Fruit fly (Drosophila melanogaster) whole organism, embryonic: Measurements from ENCODE around the gene Bem46.

Experiments
- Abd-B ChIP-seq: fragments of 200-800 bp; sonication (Bioruptor generic); optimal IDR thresholded peaks from 2 replicates; lab custom pipeline; 2018; ENCODE audit warnings: missing biosample characterization, mild to moderate bottlenecking, missing genetic modification characterization, moderate library complexity
- Adf1 ChIP-seq: fragments of 200-800 bp; sonication (Bioruptor generic); IDR thresholded peaks from 2 replicates; pipeline ENCODE4 v1.3.6; 2022; ENCODE audit warnings: missing biosample characterization, missing genetic modification characterization
- Antp ChIP-seq: fragments of 200-800 bp; sonication (Bioruptor generic); optimal IDR thresholded peaks from 3 replicates; lab custom pipeline; 2016; ENCODE audit warnings: missing biosample characterization, missing genetic modification characterization
- B-H1 ChIP-seq: fragments of 200-800 bp; sonication (Bioruptor generic); IDR thresholded peaks from 3 replicates; pipeline ENCODE4 v1.3.6; 2022; ENCODE audit warnings: missing biosample characterization, missing genetic modification characterization
- CG10147 ChIP-seq: fragments of 200-800 bp; sonication (Bioruptor generic); optimal IDR thresholded peaks from 2 replicates; lab custom pipeline; 2019; ENCODE audit warnings: missing biosample characterization, mild to moderate bottlenecking, missing genetic modification characterization, moderate library complexity
- CG10267 ChIP-seq: fragments of 200-800 bp; sonication (Bioruptor generic); optimal IDR thresholded peaks from 2 replicates; lab custom pipeline; 2018; ENCODE audit warnings: missing biosample characterization, mild to moderate bottlenecking, missing genetic modification characterization, moderate library complexity
- CG10321 ChIP-seq: fragments of 200-800 bp; sonication (Bioruptor generic); IDR thresholded peaks from 2 replicates; pipeline ENCODE4 v1.3.6; 2022; ENCODE audit warnings: missing biosample characterization, missing genetic modification characterization
- CG11560 ChIP-seq: fragments of 200-800 bp; sonication (Bioruptor generic); IDR thresholded peaks from 3 replicates; pipeline ENCODE4 v1.3.6; 2022; ENCODE audit warnings: missing biosample characterization, missing genetic modification characterization
- CG13287 ChIP-seq: fragments of 200-800 bp; sonication (Bioruptor generic); IDR thresholded peaks from 2 replicates; pipeline ENCODE4 v1.3.6; 2022; ENCODE audit warnings: missing biosample characterization, missing genetic modification characterization; ENCODE audit not compliant: partially characterized antibody
- CG1647 ChIP-seq: fragments of 200-800 bp; sonication (Bioruptor generic); optimal IDR thresholded peaks from 3 replicates; lab custom pipeline; 2016; ENCODE audit warnings: missing biosample characterization, missing genetic modification characterization
- CG17328 ChIP-seq: fragments of 200-800 bp; sonication (Bioruptor generic); IDR thresholded peaks from 2 replicates; pipeline ENCODE4 v1.3.6; 2022; ENCODE audit warnings: missing biosample characterization, missing genetic modification characterization
- CG2129 ChIP-seq: fragments of 200-800 bp; sonication (Bioruptor generic); IDR thresholded peaks from 2 replicates; pipeline ENCODE4 v1.3.6; 2022; ENCODE audit warnings: missing biosample characterization, missing genetic modification characterization; ENCODE audit not compliant: partially characterized antibody
- CG2889 ChIP-seq: fragments of 200-800 bp; sonication (Bioruptor generic); IDR thresholded peaks from 3 replicates; pipeline ENCODE4 v1.3.6; 2022; ENCODE audit warnings: missing biosample characterization, missing genetic modification characterization
- CG3163 ChIP-seq: fragments of 200-800 bp; sonication (Bioruptor generic); optimal IDR thresholded peaks from 3 replicates; lab custom pipeline; 2016; ENCODE audit warnings: missing biosample characterization, missing genetic modification characterization
- CG34422 ChIP-seq: fragments of 200-800 bp; sonication (Bioruptor generic); IDR thresholded peaks from 3 replicates; pipeline ENCODE4 v1.3.6; 2022; ENCODE audit warnings: missing biosample characterization, missing genetic modification characterization
- CG4328 ChIP-seq: fragments of 200-800 bp; sonication (Bioruptor generic); optimal IDR thresholded peaks from 3 replicates; lab custom pipeline; 2017; ENCODE audit warnings: missing biosample characterization, missing genetic modification reagents, missing genetic modification characterization
- CG4617 ChIP-seq: fragments of 200-800 bp; sonication (Bioruptor generic); optimal IDR thresholded peaks from 3 replicates; lab custom pipeline; 2016; ENCODE audit warnings: missing biosample characterization, missing genetic modification characterization, borderline replicate concordance
- CG5245 ChIP-seq: fragments of 200-800 bp; sonication (Bioruptor generic); optimal IDR thresholded peaks from 3 replicates; lab custom pipeline; 2016; ENCODE audit warnings: missing biosample characterization, missing genetic modification characterization
- CG6813 ChIP-seq: fragments of 200-800 bp; sonication (Bioruptor generic); optimal IDR thresholded peaks from 2 replicates; lab custom pipeline; 2017; ENCODE audit warnings: missing biosample characterization, missing genetic modification characterization, mild to moderate bottlenecking, moderate library complexity, missing genetic modification reagents
- CG8388 ChIP-seq: fragments of 200-800 bp; sonication (Bioruptor generic); optimal IDR thresholded peaks from 2 replicates; lab custom pipeline; 2019; ENCODE audit warnings: missing biosample characterization, mild to moderate bottlenecking, missing genetic modification characterization, moderate library complexity
- CG8944 ChIP-seq: fragments of 200-800 bp; sonication (Bioruptor generic); optimal IDR thresholded peaks from 3 replicates; lab custom pipeline; 2016; ENCODE audit warnings: missing biosample characterization, missing genetic modification characterization
- CrebB ChIP-seq: fragments of 200-800 bp; sonication (Bioruptor generic); optimal IDR thresholded peaks from 3 replicates; lab custom pipeline; 2018; ENCODE audit warnings: missing biosample characterization, mild to moderate bottlenecking, missing genetic modification characterization
- Elba2 ChIP-seq: fragments of 200-800 bp; sonication (Bioruptor generic); optimal IDR thresholded peaks from 3 replicates; lab custom pipeline; 2016; ENCODE audit warnings: missing biosample characterization, missing genetic modification characterization
- Fer3 ChIP-seq: fragments of 200-800 bp; sonication (Bioruptor generic); optimal IDR thresholded peaks from 2 replicates; lab custom pipeline; 2018; ENCODE audit warnings: missing biosample characterization, mild to moderate bottlenecking, missing genetic modification characterization, moderate library complexity
- Gug ChIP-seq: fragments of 200-800 bp; sonication (Bioruptor generic); IDR thresholded peaks from 4 replicates; pipeline ENCODE4 v1.3.6; 2022; ENCODE audit warnings: missing biosample characterization, missing genetic modification characterization
- HmgZ ChIP-seq: fragments of 200-800 bp; sonication (Bioruptor generic); optimal IDR thresholded peaks from 2 replicates; lab custom pipeline; 2018; ENCODE audit warnings: missing biosample characterization, mild to moderate bottlenecking, missing genetic modification characterization
- Mrtf ChIP-seq: fragments of 200-800 bp; sonication (Bioruptor generic); IDR thresholded peaks from 3 replicates; pipeline ENCODE4 v1.3.6; 2022; ENCODE audit warnings: missing biosample characterization, missing genetic modification characterization
- Neu2 ChIP-seq: fragments of 200-800 bp; sonication (Bioruptor generic); optimal IDR thresholded peaks from 3 replicates; lab custom pipeline; 2016; ENCODE audit warnings: missing biosample characterization, missing genetic modification characterization, borderline replicate concordance
- Oaz ChIP-seq: fragments of 200-800 bp; sonication (Bioruptor generic); IDR thresholded peaks from 2 replicates; pipeline ENCODE4 v1.3.6; 2022; ENCODE audit warnings: missing biosample characterization, missing genetic modification characterization
- Oli ChIP-seq: fragments of 200-800 bp; sonication (Bioruptor generic); optimal IDR thresholded peaks from 2 replicates; lab custom pipeline; 2018; ENCODE audit warnings: missing biosample characterization, mild to moderate bottlenecking, missing genetic modification characterization, moderate library complexity
- Optix ChIP-seq: fragments of 200-800 bp; sonication (Bioruptor generic); IDR thresholded peaks from 3 replicates; pipeline ENCODE4 v1.3.6; 2022; ENCODE audit warnings: missing biosample characterization, missing genetic modification characterization
- Pdp1 ChIP-seq, 2 experiments: fragments of 200-800 bp; sonication (Bioruptor generic); optimal IDR thresholded peaks; 3 replicates each; lab custom pipeline; 2016; ENCODE audit warnings: missing biosample characterization in 2 of 2, missing genetic modification characterization in 2 of 2, mild to moderate bottlenecking in 1 of 2, moderate library complexity in 1 of 2
- Ptx1 ChIP-seq: fragments of 200-800 bp; sonication (Bioruptor generic); IDR thresholded peaks from 2 replicates; pipeline ENCODE4 v1.3.6; 2022; ENCODE audit warnings: missing biosample characterization, missing genetic modification characterization
- Ravus ChIP-seq: fragments of 200-800 bp; sonication (Bioruptor generic); IDR thresholded peaks from 2 replicates; pipeline ENCODE4 v1.3.6; 2022; ENCODE audit warnings: missing biosample characterization, missing genetic modification characterization
- Rx ChIP-seq: fragments of 200-800 bp; sonication (Bioruptor generic); IDR thresholded peaks from 2 replicates; pipeline ENCODE4 v1.3.6; 2022; ENCODE audit warnings: missing biosample characterization, missing genetic modification characterization
- Sry-δ ChIP-seq: fragments of 200-800 bp; sonication (Bioruptor generic); optimal IDR thresholded peaks from 2 replicates; lab custom pipeline; 2016; ENCODE audit warnings: missing biosample characterization, missing genetic modification characterization
- Usf ChIP-seq: fragments of 200-800 bp; sonication (Bioruptor generic); optimal IDR thresholded peaks from 2 replicates; lab custom pipeline; 2017; ENCODE audit warnings: missing genotype, missing biosample characterization, missing genetic modification characterization
- YL-1 ChIP-seq: fragments of 200-800 bp; sonication (Bioruptor generic); optimal IDR thresholded peaks from 3 replicates; lab custom pipeline; 2017; ENCODE audit warnings: missing biosample characterization, mild to moderate bottlenecking, missing genetic modification characterization
- gcm ChIP-seq: fragments of 200-800 bp; sonication (Bioruptor generic); optimal IDR thresholded peaks from 2 replicates; lab custom pipeline; 2019; ENCODE audit warnings: missing biosample characterization, mild to moderate bottlenecking, missing genetic modification characterization, moderate library complexity
- h ChIP-seq: fragments of >200 bp; optimal IDR thresholded peaks from 2 replicates; lab custom pipeline; 2017
- inv ChIP-seq: fragments of 200-800 bp; sonication (Bioruptor generic); IDR thresholded peaks from 2 replicates; pipeline ENCODE4 v1.3.6; 2022; ENCODE audit warnings: missing biosample characterization, missing genetic modification characterization; ENCODE audit not compliant: partially characterized antibody
- nau ChIP-seq: fragments of 200-800 bp; sonication (Bioruptor generic); optimal IDR thresholded peaks from 3 replicates; lab custom pipeline; 2017; ENCODE audit warnings: missing biosample characterization, mild to moderate bottlenecking, missing genetic modification characterization, missing genetic modification reagents
- otp ChIP-seq: fragments of 200-800 bp; sonication (Bioruptor generic); IDR thresholded peaks from 3 replicates; pipeline ENCODE4, ENCODE4 v1.3.6; 2022; ENCODE audit warnings: missing biosample characterization, missing genetic modification characterization
- pho ChIP-seq: fragments of 200-800 bp; sonication (Bioruptor generic); optimal IDR thresholded peaks from 2 replicates; lab custom pipeline; 2016; ENCODE audit warnings: missing biosample characterization, missing genetic modification characterization
- psq ChIP-seq: fragments of 200-800 bp; sonication (Bioruptor generic); optimal IDR thresholded peaks from 2 replicates; lab custom pipeline; 2017; ENCODE audit warnings: missing biosample characterization, missing genetic modification characterization
- scrt ChIP-seq: fragments of 200-800 bp; sonication (Bioruptor generic); optimal IDR thresholded peaks from 2 replicates; lab custom pipeline; 2018; ENCODE audit warnings: missing biosample characterization, mild to moderate bottlenecking, missing genetic modification characterization, moderate library complexity
- sd ChIP-seq: fragments of 200-800 bp; sonication (Bioruptor generic); optimal IDR thresholded peaks from 3 replicates; lab custom pipeline; 2018; ENCODE audit warnings: missing biosample characterization, mild to moderate bottlenecking, missing genetic modification characterization, moderate library complexity
- shn ChIP-seq: fragments of 200-800 bp; sonication (Bioruptor generic); optimal IDR thresholded peaks from 3 replicates; lab custom pipeline; 2016; ENCODE audit warnings: missing biosample characterization, missing genetic modification characterization
- sim ChIP-seq: fragments of 200-800 bp; sonication (Bioruptor generic); IDR thresholded peaks from 2 replicates; pipeline ENCODE4 v1.3.6; 2022; ENCODE audit warnings: missing biosample characterization, missing genetic modification characterization
- so ChIP-seq: fragments of 200-800 bp; sonication (Bioruptor generic); IDR thresholded peaks from 3 replicates; pipeline ENCODE4 v1.3.6; 2022; ENCODE audit warnings: missing biosample characterization, missing genetic modification characterization
- tin ChIP-seq: fragments of 200-800 bp; sonication (Bioruptor generic); optimal IDR thresholded peaks from 3 replicates; lab custom pipeline; 2016; ENCODE audit warnings: missing biosample characterization, missing genetic modification characterization
- wor ChIP-seq: fragments of 200-800 bp; sonication (Bioruptor generic); IDR thresholded peaks from 2 replicates; pipeline ENCODE4 v1.3.6; 2022; ENCODE audit warnings: missing biosample characterization, missing genetic modification characterization
- yki ChIP-seq: fragments of >200 bp; optimal IDR thresholded peaks from 3 replicates; lab custom pipeline; 2018

The Bem46 gene

dm6 chr2L:3029012-3029411 is 41.1 kb downstream of the Bem46 start, which contains the start of the genes Sf3b2 and CG17219 (continued):
- TF ChIP-seq CG4328 (GFP tag; lab: Kevin White, UChicago): no peak
- no peak for TF ChIP-seq CG10321 (GFP tag; lab: Robert Waterston, UW)
- no peak for TF ChIP-seq pho
- no peak for TF ChIP-seq CG3163
- peak; percentile 96 for TF ChIP-seq CG11560 (tag; lab: Robert Waterston, UW)
- TF ChIP-seq Fer3 (tag; lab: Kevin White, UChicago): no peak
- TF ChIP-seq CG4617 (GFP tag; lab: Kevin White, UChicago): peak; percentile 87
- TF ChIP-seq Oli (tag; lab: Kevin White, UChicago): no peak
- no peak for TF ChIP-seq Adf1 (GFP tag; lab: Robert Waterston, UW)
- no peak for TF ChIP-seq shn
- TF ChIP-seq wor: no peak
- peak; percentile 91 for TF ChIP-seq Sry-δ
- peak; percentile 3 for TF ChIP-seq tin
- no peak for TF ChIP-seq Mrtf (GFP tag; lab: Robert Waterston, UW)
- peak; percentile 50; the same call in 1 of the 2 replicates for TF ChIP-seq inv (GFP tag; lab: Robert Waterston, UW)
- no peak for TF ChIP-seq CG2889
- no peak for TF ChIP-seq otp
- TF ChIP-seq CG17328 (GFP tag; lab: Robert Waterston, UW): no peak
- TF ChIP-seq Ravus (GFP tag; lab: Robert Waterston, UW): no peak
- TF ChIP-seq Gug (GFP tag; lab: Robert Waterston, UW): no peak
- TF ChIP-seq Elba2 (GFP tag; lab: Kevin White, UChicago): no peak
- TF ChIP-seq CG34422: peak; percentile 16; the same call in 1 of the 3 replicates
- peak; percentile 77 for TF ChIP-seq YL-1
- TF ChIP-seq CG1647 (GFP tag; lab: Kevin White, UChicago): no peak
- TF ChIP-seq psq (GFP tag; lab: Kevin White, UChicago): no peak
- no peak for TF ChIP-seq CrebB (tag; lab: Kevin White, UChicago)
- TF ChIP-seq Oaz (GFP tag; lab: Robert Waterston, UW): no peak
- no peak for TF ChIP-seq nau
- no peak for TF ChIP-seq sd (tag; lab: Kevin White, UChicago)
- peak; percentile 60 for TF ChIP-seq HmgZ (tag; lab: Kevin White, UChicago)
- no peak for TF ChIP-seq sim (GFP tag; lab: Robert Waterston, UW)
- no peak for TF ChIP-seq Abd-B
- TF ChIP-seq CG8944 (GFP tag; lab: Kevin White, UChicago): no peak
- TF ChIP-seq scrt (GFP tag; lab: Kevin White, UChicago): no peak
- TF ChIP-seq CG10267 (tag; lab: Kevin White, UChicago): peak; percentile 33
- TF ChIP-seq so (GFP tag; lab: Robert Waterston, UW): no peak
- no peak for TF ChIP-seq CG10147 (GFP tag; lab: Kevin White, UChicago)
- TF ChIP-seq h (lab: Kevin White, UChicago): no peak
- TF ChIP-seq B-H1 (GFP tag; lab: Robert Waterston, UW): no peak
- TF ChIP-seq CG13287: peak; percentile 80
- no peak for TF ChIP-seq gcm (GFP tag; lab: Kevin White, UChicago)
- no peak for TF ChIP-seq Usf (GFP tag; lab: Kevin White, UChicago)
- TF ChIP-seq CG8388: no peak
- TF ChIP-seq yki (lab: Kevin White, UChicago): no peak
- TF ChIP-seq Antp (GFP tag; lab: Kevin White, UChicago): no peak
- TF ChIP-seq Ptx1 (GFP tag; lab: Robert Waterston, UW): no peak
- TF ChIP-seq CG2129 (GFP tag; lab: Robert Waterston, UW): peak; percentile 29; the same call in 1 of the 2 replicates
- TF ChIP-seq Neu2: no peak
- no peak for TF ChIP-seq Pdp1 (GFP tag; optimal IDR thresholded peaks at IDR 0.05; lab: Kevin White, UChicago)
- no peak for TF ChIP-seq CG5245
- no peak for TF ChIP-seq Optix
- no peak for TF ChIP-seq Rx (GFP tag; lab: Robert Waterston, UW)
- TF ChIP-seq CG6813 (GFP tag; lab: Kevin White, UChicago): no peak
